Worm (Caenorhabditis elegans): ENCODE data around the gene eftu-2.

The eftu-2 gene

DNA sequence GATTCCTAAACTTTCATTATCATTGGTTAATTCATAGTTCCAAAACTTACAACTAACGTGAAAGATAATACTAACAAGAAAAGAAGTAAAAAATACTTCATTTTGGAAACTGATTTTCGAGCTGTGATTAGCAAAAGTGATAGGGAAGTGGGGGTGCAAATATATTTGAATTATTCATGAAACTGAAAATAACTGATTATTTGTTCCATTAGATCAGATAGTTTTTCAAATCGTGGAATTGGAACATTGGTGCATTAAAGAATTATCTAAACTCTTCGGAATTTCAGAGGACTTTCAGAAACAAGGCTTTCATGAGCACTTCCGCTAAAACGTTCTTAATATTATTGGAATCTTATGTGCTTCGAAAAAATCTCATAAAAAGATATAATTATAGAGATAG is 46.3 kb downstream of the eftu-2 start, which contains the start of gene F40H6.5:
Gene F40H6.5, minus strand, starts transcription at position 101 of the 400 bp plus-strand sequence.
- no peak for TF ChIP-seq pes-1 (GFP tag; IDR thresholded peaks at IDR 0.05)
- no peak for TF ChIP-seq ets-7 (tag; optimal IDR thresholded peaks at IDR 0.05)
- TF ChIP-seq tbx-37 (GFP tag; conservative IDR thresholded peaks at IDR 0.05) = no peak
- no peak for TF ChIP-seq scrt-1 (GFP tag; IDR thresholded peaks at IDR 0.05)
- no peak for TF ChIP-seq tra-4 (tag; optimal IDR thresholded peaks at IDR 0.05)

DNA sequence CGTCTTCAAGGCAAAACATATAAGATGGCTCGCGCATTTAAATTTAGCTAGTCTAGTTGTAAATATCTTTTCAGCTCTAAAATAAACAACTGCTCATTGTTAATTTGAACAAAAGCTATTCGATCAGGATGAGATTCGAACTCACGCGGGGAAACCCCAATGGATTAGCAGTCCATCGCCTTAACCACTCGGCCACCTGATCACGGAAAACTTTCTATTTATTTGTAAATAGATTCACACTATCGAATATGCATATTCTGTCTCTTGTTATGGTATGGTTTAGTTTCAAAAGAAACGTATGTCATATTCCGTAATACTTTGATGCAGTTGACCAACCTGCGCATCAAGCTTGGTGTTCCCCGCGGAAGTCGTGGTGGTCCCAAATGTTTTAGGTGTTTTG is 46.8 kb downstream of the eftu-2 start:
- TF ChIP-seq ets-7 (tag; optimal IDR thresholded peaks at IDR 0.05) = no peak
- TF ChIP-seq scrt-1 (GFP tag; IDR thresholded peaks at IDR 0.05) = no peak
- TF ChIP-seq sea-1 (GFP tag; conservative IDR thresholded peaks at IDR 0.05) = no peak
- no peak for TF ChIP-seq hnd-1 (tag; optimal IDR thresholded peaks at IDR 0.05)
- TF ChIP-seq F13C5.2 (tag; optimal IDR thresholded peaks at IDR 0.05) = no peak
- no peak for TF ChIP-seq tbx-11 (GFP tag; IDR thresholded peaks at IDR 0.05)
- no peak for TF ChIP-seq ceh-36 (tag; optimal IDR thresholded peaks at IDR 0.05)
- TF ChIP-seq tra-4 (tag; optimal IDR thresholded peaks at IDR 0.05) = no peak
- no peak for TF ChIP-seq ama-1 (optimal IDR thresholded peaks at IDR 0.05)
- no peak for TF ChIP-seq hmbx-1 (tag; optimal IDR thresholded peaks at IDR 0.05)
- no peak for TF ChIP-seq B0310.2 (tag; optimal IDR thresholded peaks at IDR 0.05)
- TF ChIP-seq flt-1 (GFP tag; IDR thresholded peaks at IDR 0.05) = no peak
- no peak for TF ChIP-seq ceh-13 (GFP tag; optimal IDR thresholded peaks at IDR 0.05)
- TF ChIP-seq hmg-4 (GFP tag; optimal IDR thresholded peaks at IDR 0.05) = no peak
- TF ChIP-seq aly-1 (tag; optimal IDR thresholded peaks at IDR 0.05) = no peak

DNA sequence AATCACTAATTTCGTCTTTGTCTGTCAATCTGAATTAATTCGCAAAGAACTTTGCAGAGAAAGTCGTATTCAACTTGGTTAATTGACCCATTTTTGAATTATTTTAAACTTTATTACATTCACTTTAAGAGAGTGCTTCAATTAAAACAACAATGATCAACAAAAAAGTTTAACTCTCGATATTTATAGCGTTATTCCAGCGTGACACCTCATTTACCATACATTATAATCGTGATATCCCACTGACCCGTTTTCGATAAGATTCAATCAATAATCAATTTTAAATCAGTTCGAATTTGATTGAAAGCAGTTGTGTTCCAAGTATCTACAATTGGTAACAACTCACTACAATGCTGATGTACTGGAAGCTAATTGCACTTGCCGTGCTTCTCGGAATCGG is 47.4 kb downstream of the eftu-2 start, which contains the start of gene clc-10:
Gene clc-10, plus strand, starts transcription at position 301 of the 400 bp plus-strand sequence.
- TF ChIP-seq ceh-36 (tag; optimal IDR thresholded peaks at IDR 0.05) (no peak), tra-4 (tag; optimal IDR thresholded peaks at IDR 0.05) (no peak), ama-1 (optimal IDR thresholded peaks at IDR 0.05) (no peak), ceh-13 (GFP tag; optimal IDR thresholded peaks at IDR 0.05) (no peak), F13C5.2 (tag; optimal IDR thresholded peaks at IDR 0.05) (no peak), scrt-1 (GFP tag; IDR thresholded peaks at IDR 0.05) (no peak), tbx-37 (GFP tag; conservative IDR thresholded peaks at IDR 0.05) (no peak), sea-1 (GFP tag; conservative IDR thresholded peaks at IDR 0.05) (no peak)
